Worm (Caenorhabditis elegans) whole organism, early embryonic: ENCODE measurements around the gene K06A4.10.

Experiments used
- B0310.2 ChIP-seq: sonication (generic microtip); optimal IDR thresholded peaks from 2 replicates; lab custom pipeline; 2016; ENCODE audit warnings: mild to moderate bottlenecking, missing genetic modification characterization, missing compliant biosample characterization
- F13C5.2 ChIP-seq: sonication (generic microtip); optimal IDR thresholded peaks from 2 replicates; lab custom pipeline; 2017; ENCODE audit warnings: mild to moderate bottlenecking, missing genetic modification characterization, inconsistent platforms, missing compliant biosample characterization
- aly-1 ChIP-seq: sonication (generic microtip); optimal IDR thresholded peaks from 2 replicates; lab custom pipeline; 2016; ENCODE audit warnings: missing genetic modification characterization, missing compliant biosample characterization
- ama-1 ChIP-seq: fragments of 150-350 bp; optimal IDR thresholded peaks from 2 replicates; lab custom pipeline; 2014
- ceh-13 ChIP-seq: fragments of 200-800 bp; sonication (Bioruptor generic); optimal IDR thresholded peaks from 2 replicates; lab custom pipeline; 2018; ENCODE audit warnings: mild to moderate bottlenecking, missing genetic modification characterization, missing compliant biosample characterization
- ceh-36 ChIP-seq: sonication (generic microtip); optimal IDR thresholded peaks from 2 replicates; lab custom pipeline; 2016; ENCODE audit warnings: missing genetic modification characterization, inconsistent platforms, missing compliant biosample characterization
- ets-7 ChIP-seq: sonication (generic microtip); optimal IDR thresholded peaks from 2 replicates; lab custom pipeline; 2016; ENCODE audit warnings: missing genotype, missing genetic modification characterization, missing compliant biosample characterization
- flt-1 ChIP-seq: fragments of 200-800 bp; sonication (Bioruptor generic); IDR thresholded peaks from 2 replicates; pipeline ENCODE4 v1.3.6; 2022; ENCODE audit warnings: missing genetic modification characterization, missing compliant biosample characterization
- hmbx-1 ChIP-seq: sonication (generic microtip); optimal IDR thresholded peaks from 2 replicates; lab custom pipeline; 2016; ENCODE audit warnings: mild to moderate bottlenecking, missing genetic modification characterization, missing compliant biosample characterization
- hmg-4 ChIP-seq: fragments of 200-800 bp; sonication (Bioruptor generic); optimal IDR thresholded peaks from 2 replicates; lab custom pipeline; 2018; ENCODE audit warnings: mild to moderate bottlenecking, missing genetic modification characterization, missing compliant biosample characterization
- hnd-1 ChIP-seq: sonication (generic microtip); optimal IDR thresholded peaks from 2 replicates; lab custom pipeline; 2016; ENCODE audit warnings: missing genetic modification characterization, missing compliant biosample characterization
- pes-1 ChIP-seq: fragments of 200-800 bp; sonication (Bioruptor generic); IDR thresholded peaks from 2 replicates; pipeline ENCODE4 v1.3.6; 2022; ENCODE audit warnings: missing genetic modification reagents, missing genetic modification characterization, missing compliant biosample characterization
- scrt-1 ChIP-seq: fragments of 200-800 bp; sonication (Bioruptor generic); IDR thresholded peaks from 2 replicates; pipeline ENCODE4 v1.3.6; 2022; ENCODE audit warnings: missing genetic modification characterization, missing compliant biosample characterization
- sea-1 ChIP-seq: fragments of 200-800 bp; sonication (Bioruptor generic); conservative IDR thresholded peaks from 2 replicates; pipeline ENCODE4 v1.3.6; 2022; ENCODE audit warnings: missing genetic modification characterization, missing compliant biosample characterization
- tbx-11 ChIP-seq: fragments of 200-800 bp; sonication (Bioruptor generic); IDR thresholded peaks from 2 replicates; pipeline ENCODE4 v1.3.6; 2022; ENCODE audit warnings: missing genetic modification characterization, missing compliant biosample characterization
- tbx-37 ChIP-seq: fragments of 200-800 bp; sonication (Bioruptor generic); conservative IDR thresholded peaks from 2 replicates; pipeline ENCODE4 v1.3.6; 2022; ENCODE audit warnings: missing genetic modification reagents, missing genetic modification characterization, missing compliant biosample characterization
- tra-4 ChIP-seq: sonication (generic microtip); optimal IDR thresholded peaks from 2 replicates; lab custom pipeline; 2017; ENCODE audit warnings: missing genetic modification characterization, missing compliant biosample characterization

K06A4.10 gene

ce11 chrV:9524099-9524498 lies 34.5 kb upstream of the K06A4.10 start, which contains the start of gene C50F4.9:
TSS of gene C50F4.9 (minus strand) at chrV:9524199.
- TF ChIP-seq ama-1 (lab: Kevin White, UChicago) (no peak), hmbx-1 (tag; lab: Kevin White, UChicago) (no peak), scrt-1 (GFP tag; lab: Robert Waterston, UW) (no peak), ets-7 (tag; lab: Kevin White, UChicago) (no peak), aly-1 (tag; lab: Kevin White, UChicago) (no peak), B0310.2 (no peak), ceh-13 (GFP tag; lab: Kevin White, UChicago) (no peak), hmg-4 (no peak), flt-1 (no peak), hnd-1 (tag; lab: Kevin White, UChicago) (no peak)

ce11 chrV:9521697-9522096 lies 32.1 kb upstream of the K06A4.10 start:
- TF ChIP-seq ceh-36 (no peak), hmg-4 (no peak), ama-1 (lab: Kevin White, UChicago) (no peak), pes-1 (GFP tag; lab: Robert Waterston, UW) (no peak), flt-1 (no peak), hnd-1 (tag; lab: Kevin White, UChicago) (no peak), sea-1 (GFP tag; lab: Robert Waterston, UW) (no peak), F13C5.2 (tag; lab: Kevin White, UChicago) (no peak), B0310.2 (no peak), tra-4 (tag; lab: Kevin White, UChicago) (no peak)

- no peak for TF ChIP-seq aly-1 (tag; lab: Kevin White, UChicago)
- TF ChIP-seq ama-1 (lab: Kevin White, UChicago), result no peak
- no peak for TF ChIP-seq sea-1 (GFP tag; lab: Robert Waterston, UW)
- no peak for TF ChIP-seq pes-1 (GFP tag; lab: Robert Waterston, UW)
- TF ChIP-seq tra-4 (tag; lab: Kevin White, UChicago), result no peak
- TF ChIP-seq flt-1, result no peak
Measured at ce11 chrV:9518832-9519231, 29.2 kb upstream of the K06A4.10 start, which contains the start of gene C50F4.8. TSS of gene C50F4.8 (minus strand) at chrV:9518859.

- TF ChIP-seq tra-4 (tag; lab: Kevin White, UChicago) (no peak), pes-1 (GFP tag; lab: Robert Waterston, UW) (no peak), scrt-1 (GFP tag; lab: Robert Waterston, UW) (no peak), aly-1 (tag; lab: Kevin White, UChicago) (no peak), hmg-4 (no peak), ceh-36 (no peak), ets-7 (tag; lab: Kevin White, UChicago) (no peak), ceh-13 (GFP tag; lab: Kevin White, UChicago) (no peak), ama-1 (lab: Kevin White, UChicago) (no peak), tbx-37 (GFP tag; lab: Robert Waterston, UW) (no peak), hmbx-1 (tag; lab: Kevin White, UChicago) (no peak), tbx-11 (GFP tag; lab: Robert Waterston, UW) (no peak), F13C5.2 (tag; lab: Kevin White, UChicago) (no peak), sea-1 (GFP tag; lab: Robert Waterston, UW) (no peak), B0310.2 (no peak), flt-1 (no peak)
Measured at ce11 chrV:9516280-9516679, 26.7 kb upstream of the K06A4.10 start.

- TF ChIP-seq ceh-36, result no peak
- no peak for TF ChIP-seq scrt-1 (GFP tag; lab: Robert Waterston, UW)
- TF ChIP-seq hmg-4, result no peak
- TF ChIP-seq ceh-13 (GFP tag; lab: Kevin White, UChicago), result no peak
- no peak for TF ChIP-seq tbx-11 (GFP tag; lab: Robert Waterston, UW)
- no peak for TF ChIP-seq ets-7 (tag; lab: Kevin White, UChicago)
- TF ChIP-seq pes-1 (GFP tag; lab: Robert Waterston, UW), result no peak
Measured at ce11 chrV:9513590-9513989, 24.0 kb upstream of the K06A4.10 start, which contains the start of gene eif-2Bdelta. TSS of gene eif-2Bdelta (plus strand) at chrV:9513824.

ce11 chrV:9509597-9509996 lies 20.0 kb upstream of the K06A4.10 start:
- TF ChIP-seq hmg-4 (no peak), hnd-1 (tag; lab: Kevin White, UChicago) (no peak), ama-1 (lab: Kevin White, UChicago) (no peak), B0310.2 (no peak), tbx-11 (GFP tag; lab: Robert Waterston, UW) (no peak), scrt-1 (GFP tag; lab: Robert Waterston, UW) (no peak), tbx-37 (GFP tag; lab: Robert Waterston, UW) (no peak), ceh-13 (GFP tag; lab: Kevin White, UChicago) (no peak), flt-1 (no peak), hmbx-1 (tag; lab: Kevin White, UChicago) (no peak), F13C5.2 (tag; lab: Kevin White, UChicago) (no peak), pes-1 (GFP tag; lab: Robert Waterston, UW) (no peak), aly-1 (tag; lab: Kevin White, UChicago) (no peak), tra-4 (tag; lab: Kevin White, UChicago) (no peak), ets-7 (tag; lab: Kevin White, UChicago) (no peak)

ce11 chrV:9507742-9508141 lies 18.1 kb upstream of the K06A4.10 start, which contains the start of gene acs-14:
TSS of gene acs-14 (plus strand) at chrV:9508132.
- TF ChIP-seq F13C5.2 (tag; lab: Kevin White, UChicago) (no peak), sea-1 (GFP tag; lab: Robert Waterston, UW) (no peak), hmg-4 (no peak), B0310.2 (no peak), ceh-13 (GFP tag; lab: Kevin White, UChicago) (no peak), tra-4 (tag; lab: Kevin White, UChicago) (no peak), hnd-1 (tag; lab: Kevin White, UChicago) (no peak), hmbx-1 (tag; lab: Kevin White, UChicago) (no peak), ets-7 (tag; lab: Kevin White, UChicago) (no peak), aly-1 (tag; lab: Kevin White, UChicago) (no peak), tbx-37 (GFP tag; lab: Robert Waterston, UW) (no peak), scrt-1 (GFP tag; lab: Robert Waterston, UW) (no peak)
